Fruit fly (Drosophila melanogaster) whole organism, embryonic: ENCODE data around the gene CG9150.

Experiments
- CG4404 ChIP-seq: fragments of 200-800 bp; sonication (Bioruptor generic); IDR thresholded peaks from 2 replicates; pipeline ENCODE4 v1.3.6; 2022; ENCODE audit warnings: missing biosample characterization, missing genetic modification characterization
- CG8765 ChIP-seq: fragments of 200-800 bp; sonication (Bioruptor generic); IDR thresholded peaks from 2 replicates; pipeline ENCODE4 v1.3.6; 2022; ENCODE audit warnings: missing biosample characterization, missing genetic modification characterization
- Lpt ChIP-seq: fragments of >200 bp; optimal IDR thresholded peaks from 2 replicates; lab custom pipeline; 2018; ENCODE audit warnings: missing biosample characterization, missing genetic modification characterization
- MBD-R2 ChIP-seq: fragments of 200-800 bp; sonication (Bioruptor generic); IDR thresholded peaks from 2 replicates; pipeline ENCODE4 v1.3.6; 2022; ENCODE audit warnings: missing biosample characterization, missing genetic modification characterization
- ftz-f1 ChIP-seq: fragments of 200-800 bp; sonication (Bioruptor generic); optimal IDR thresholded peaks from 2 replicates; lab custom pipeline; 2016; ENCODE audit warnings: missing biosample characterization, missing genetic modification characterization
- grn ChIP-seq: fragments of 200-800 bp; sonication (Bioruptor generic); optimal IDR thresholded peaks from 3 replicates; lab custom pipeline; 2017; ENCODE audit warnings: missing biosample characterization, missing genetic modification characterization
- sima ChIP-seq: fragments of 200-800 bp; sonication (Bioruptor generic); optimal IDR thresholded peaks from 2 replicates; lab custom pipeline; 2016; ENCODE audit warnings: missing biosample characterization, missing genetic modification characterization

- no peak for TF ChIP-seq sima (GFP tag; lab: Kevin White, UChicago)
- no peak for TF ChIP-seq CG4404
- no peak for TF ChIP-seq MBD-R2 (GFP tag; lab: Robert Waterston, UW)
- no peak for TF ChIP-seq ftz-f1 (GFP tag; lab: Kevin White, UChicago)
- no peak for TF ChIP-seq Lpt (GFP tag; lab: Kevin White, UChicago)
- no peak for TF ChIP-seq CG8765 (GFP tag; lab: Robert Waterston, UW)
- TF ChIP-seq grn (GFP tag; lab: Kevin White, UChicago): peak; percentile 44
Observed at dm6 chr2L:6087685-6088084, 19.3 kb upstream of the CG9150 start.
